Fruit fly (Drosophila melanogaster) Kc167 (cell line): Measurements from ENCODE around the gene MetRS-m.

ENCODE experiments used
- Sin3A ChIP-seq: fragments of >200 bp; optimal IDR thresholded peaks from 2 replicates; lab custom pipeline; 2018; ENCODE audit warnings: missing external identifiers
- h ChIP-seq: fragments of >200 bp; optimal IDR thresholded peaks from 3 replicates; lab custom pipeline; 2018; ENCODE audit warnings: missing external identifiers
- insv ChIP-seq: fragments of >200 bp; optimal IDR thresholded peaks from 3 replicates; lab custom pipeline; 2018; ENCODE audit warnings: missing external identifiers
- ttk ChIP-seq: sonication (Bioruptor generic); optimal IDR thresholded peaks from 2 replicates; lab custom pipeline; 2017; ENCODE audit warnings: missing external identifiers

DNA sequence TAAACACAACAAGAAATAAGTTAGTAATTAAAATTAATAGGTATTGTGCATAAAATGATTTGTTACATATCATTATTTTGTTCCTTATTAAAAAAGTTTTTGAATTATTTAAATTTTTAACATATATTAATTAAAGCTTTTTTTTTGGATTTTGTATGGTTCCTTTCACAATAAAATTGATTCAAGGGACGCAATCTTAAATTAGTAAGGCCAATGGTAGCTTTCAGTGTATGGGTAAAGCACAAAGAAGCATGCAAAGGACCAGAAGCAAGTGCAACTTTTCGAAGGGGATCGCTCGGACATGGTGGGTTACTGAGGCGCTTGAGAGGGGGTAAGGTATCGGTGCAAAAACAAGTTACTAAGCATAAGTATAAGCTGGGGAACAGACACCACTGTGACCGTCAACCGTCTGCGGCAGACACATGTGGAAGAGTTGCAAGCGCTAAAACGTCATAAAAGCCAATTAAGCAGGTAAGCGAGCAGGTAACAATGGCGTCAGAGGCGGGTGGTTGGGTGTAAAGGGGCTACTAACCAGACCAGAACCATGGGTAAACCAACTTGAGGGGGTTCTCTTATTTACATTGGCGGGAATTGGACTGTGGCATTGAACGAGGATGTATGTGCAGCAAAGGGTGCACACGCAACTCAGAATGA, 15.9 kb upstream of the MetRS-m start:
- TF ChIP-seq Sin3A: no peak
- no peak for TF ChIP-seq h (lab: Kevin White, UChicago)
- TF ChIP-seq insv: no peak
- TF ChIP-seq ttk (lab: Kevin White, UChicago): no peak
